Worm (Caenorhabditis elegans) whole organism, early embryonic: Measurements from ENCODE around the gene tag-10.

Source experiments
- F13C5.2 ChIP-seq: sonication (generic microtip); optimal IDR thresholded peaks from 2 replicates; lab custom pipeline; 2017; ENCODE audit warnings: mild to moderate bottlenecking, missing genetic modification characterization, inconsistent platforms, missing compliant biosample characterization
- ama-1 ChIP-seq: fragments of 150-350 bp; optimal IDR thresholded peaks from 2 replicates; lab custom pipeline; 2014
- ceh-13 ChIP-seq: fragments of 200-800 bp; sonication (Bioruptor generic); optimal IDR thresholded peaks from 2 replicates; lab custom pipeline; 2018; ENCODE audit warnings: mild to moderate bottlenecking, missing genetic modification characterization, missing compliant biosample characterization
- ceh-36 ChIP-seq: sonication (generic microtip); optimal IDR thresholded peaks from 2 replicates; lab custom pipeline; 2016; ENCODE audit warnings: missing genetic modification characterization, inconsistent platforms, missing compliant biosample characterization
- ets-7 ChIP-seq: sonication (generic microtip); optimal IDR thresholded peaks from 2 replicates; lab custom pipeline; 2016; ENCODE audit warnings: missing genotype, missing genetic modification characterization, missing compliant biosample characterization
- flt-1 ChIP-seq: fragments of 200-800 bp; sonication (Bioruptor generic); IDR thresholded peaks from 2 replicates; pipeline ENCODE4 v1.3.6; 2022; ENCODE audit warnings: missing genetic modification characterization, missing compliant biosample characterization
- hmg-4 ChIP-seq: fragments of 200-800 bp; sonication (Bioruptor generic); optimal IDR thresholded peaks from 2 replicates; lab custom pipeline; 2018; ENCODE audit warnings: mild to moderate bottlenecking, missing genetic modification characterization, missing compliant biosample characterization
- pes-1 ChIP-seq: fragments of 200-800 bp; sonication (Bioruptor generic); IDR thresholded peaks from 2 replicates; pipeline ENCODE4 v1.3.6; 2022; ENCODE audit warnings: missing genetic modification reagents, missing genetic modification characterization, missing compliant biosample characterization
- sea-1 ChIP-seq: fragments of 200-800 bp; sonication (Bioruptor generic); conservative IDR thresholded peaks from 2 replicates; pipeline ENCODE4 v1.3.6; 2022; ENCODE audit warnings: missing genetic modification characterization, missing compliant biosample characterization
- tbx-11 ChIP-seq: fragments of 200-800 bp; sonication (Bioruptor generic); IDR thresholded peaks from 2 replicates; pipeline ENCODE4 v1.3.6; 2022; ENCODE audit warnings: missing genetic modification characterization, missing compliant biosample characterization
- tbx-37 ChIP-seq: fragments of 200-800 bp; sonication (Bioruptor generic); conservative IDR thresholded peaks from 2 replicates; pipeline ENCODE4 v1.3.6; 2022; ENCODE audit warnings: missing genetic modification reagents, missing genetic modification characterization, missing compliant biosample characterization
- tra-4 ChIP-seq: sonication (generic microtip); optimal IDR thresholded peaks from 2 replicates; lab custom pipeline; 2017; ENCODE audit warnings: missing genetic modification characterization, missing compliant biosample characterization

- TF ChIP-seq tra-4 (tag; lab: Kevin White, UChicago) (no peak), F13C5.2 (no peak), tbx-11 (no peak), ama-1 (lab: Kevin White, UChicago) (no peak), ceh-36 (tag; lab: Kevin White, UChicago) (no peak), pes-1 (GFP tag; lab: Robert Waterston, UW) (no peak), ceh-13 (GFP tag; lab: Kevin White, UChicago) (no peak), tbx-37 (GFP tag; lab: Robert Waterston, UW) (no peak), hmg-4 (GFP tag; lab: Kevin White, UChicago) (no peak), ets-7 (tag; lab: Kevin White, UChicago) (no peak), flt-1 (GFP tag; lab: Robert Waterston, UW) (no peak), sea-1 (GFP tag; lab: Robert Waterston, UW) (no peak)
Measured at ce11 chrII:13648230-13648629, 15.8 kb downstream of the tag-10 start, which contains the start of gene fbxa-169.
